Worm (Caenorhabditis elegans) whole organism, L1 larva: Measurements from ENCODE around the gene K10B3.5.
A peak's percentile ranks its signal among the peaks of the same experiment; 100 is the strongest.

Experiments used
- C04F5.9 ChIP-seq: sonication (generic microtip); optimal IDR thresholded peaks from 2 replicates; lab custom pipeline; 2016; ENCODE audit warnings: missing genetic modification characterization, missing compliant biosample characterization
- F16B12.6 ChIP-seq: fragments of 150-350 bp; optimal IDR thresholded peaks from 2 replicates; lab custom pipeline; 2014; ENCODE audit warnings: missing biosample characterization, missing genetic modification characterization
- aha-1 ChIP-seq: fragments of 150-350 bp; optimal IDR thresholded peaks from 2 replicates; lab custom pipeline; 2014; ENCODE audit warnings: missing biosample characterization, missing genetic modification characterization
- alr-1 ChIP-seq: fragments of 200-800 bp; sonication (Bioruptor generic); optimal IDR thresholded peaks from 2 replicates; lab custom pipeline; 2018; ENCODE audit warnings: borderline replicate concordance, mild to moderate bottlenecking, missing genetic modification characterization, missing compliant biosample characterization
- aly-2 ChIP-seq: fragments of 150-350 bp; optimal IDR thresholded peaks from 2 replicates; lab custom pipeline; 2014; ENCODE audit warnings: missing biosample characterization, missing genetic modification characterization
- blmp-1 ChIP-seq: fragments of 150-350 bp; optimal IDR thresholded peaks from 2 replicates; lab custom pipeline; 2014; ENCODE audit warnings: missing biosample characterization, missing genetic modification characterization
- ceh-63 ChIP-seq: fragments of 200-800 bp; sonication (Bioruptor generic); optimal IDR thresholded peaks from 2 replicates; lab custom pipeline; 2018; ENCODE audit warnings: mild to moderate bottlenecking, missing genetic modification characterization, missing compliant biosample characterization
- ceh-82 ChIP-seq, 3 experiments: fragments of 150-350 bp in 1 of 3; sonication (generic microtip) in 2 of 3; optimal IDR thresholded peaks; 2 replicates each; lab custom pipeline; 2014 to 2017; ENCODE audit warnings: missing biosample characterization in 3 of 3, missing genetic modification characterization in 3 of 3
- ceh-88 ChIP-seq: fragments of 200-800 bp; sonication (Bioruptor generic); IDR thresholded peaks from 2 replicates; pipeline ENCODE4 v1.3.6; 2022; ENCODE audit warnings: missing genetic modification characterization, missing compliant biosample characterization
- ces-1 ChIP-seq: fragments of 150-350 bp; optimal IDR thresholded peaks from 2 replicates; lab custom pipeline; 2014; ENCODE audit warnings: missing biosample characterization, missing genetic modification reagents, missing genetic modification characterization
- dpl-1 ChIP-seq, 3 experiments: fragments of 150-350 bp in 2 of 3; sonication (generic microtip) in 1 of 3; optimal IDR thresholded peaks; 2 replicates each; lab custom pipeline; 2014 to 2017; ENCODE audit warnings: missing biosample characterization in 3 of 3, missing genetic modification characterization in 3 of 3, missing genetic modification reagents in 3 of 3
- dsc-1 ChIP-seq: sonication (generic microtip); optimal IDR thresholded peaks from 2 replicates; lab custom pipeline; 2016; ENCODE audit warnings: mild to moderate bottlenecking, missing genetic modification characterization, missing compliant biosample characterization
- efl-1 ChIP-seq, 4 experiments: fragments of 150-350 bp; optimal IDR thresholded peaks in 3 of 4; peaks in 1 of 4; 1 replicate in 1 of 4; 2 replicates in 3 of 4; lab custom pipeline; 2014; ENCODE audit warnings: missing biosample characterization in 2 of 4, missing genetic modification characterization in 2 of 4, missing genetic modification reagents in 2 of 4
- efl-3 ChIP-seq: fragments of 200-800 bp; sonication (Bioruptor generic); optimal IDR thresholded peaks from 2 replicates; lab custom pipeline; 2018; ENCODE audit warnings: mild to moderate bottlenecking, missing genetic modification characterization, missing compliant biosample characterization
- egl-13 ChIP-seq: sonication (generic microtip); optimal IDR thresholded peaks from 2 replicates; lab custom pipeline; 2016; ENCODE audit warnings: missing genotype, missing genetic modification reagents, missing genetic modification characterization, missing compliant biosample characterization
- elt-2 ChIP-seq: sonication (generic microtip); optimal IDR thresholded peaks from 2 replicates; lab custom pipeline; 2016; ENCODE audit warnings: missing genetic modification characterization, mild to moderate bottlenecking, inconsistent platforms, missing compliant biosample characterization, missing genetic modification reagents
- elt-3 ChIP-seq, 6 experiments: fragments of 150-350 bp in 1 of 6; sonication (generic microtip); optimal IDR thresholded peaks; 2 replicates each; lab custom pipeline; 2017 to 2018; ENCODE audit warnings: missing biosample characterization in 6 of 6, missing genetic modification characterization in 6 of 6, inconsistent platforms in 1 of 6
- hlh-17 ChIP-seq: fragments of 200-800 bp; sonication (Bioruptor generic); optimal IDR thresholded peaks from 2 replicates; lab custom pipeline; 2018; ENCODE audit warnings: missing genetic modification characterization, mild to moderate bottlenecking, missing compliant biosample characterization, moderate library complexity, borderline replicate concordance
- hlh-4 ChIP-seq: sonication (generic microtip); optimal IDR thresholded peaks from 2 replicates; lab custom pipeline; 2016; ENCODE audit warnings: mild to moderate bottlenecking, missing genetic modification characterization, missing compliant biosample characterization
- hpl-2 ChIP-seq: fragments of 150-350 bp; optimal IDR thresholded peaks from 2 replicates; lab custom pipeline; 2014; ENCODE audit warnings: missing biosample characterization, missing genetic modification reagents, missing genetic modification characterization
- isw-1 ChIP-seq: fragments of 200-800 bp; sonication (Bioruptor generic); IDR thresholded peaks from 2 replicates; pipeline ENCODE4 v1.3.6; 2022; ENCODE audit warnings: missing genetic modification characterization, missing compliant biosample characterization
- jun-1 ChIP-seq: fragments of 150-350 bp; optimal IDR thresholded peaks from 2 replicates; lab custom pipeline; 2014; ENCODE audit warnings: missing biosample characterization, missing genetic modification reagents, missing genetic modification characterization
- lin-13 ChIP-seq: fragments of 150-350 bp; optimal IDR thresholded peaks from 2 replicates; lab custom pipeline; 2014; ENCODE audit warnings: missing biosample characterization, missing genetic modification reagents, missing genetic modification characterization
- lin-35 ChIP-seq, 2 experiments: fragments of 150-350 bp; optimal IDR thresholded peaks; 2 replicates each; lab custom pipeline; 2014; ENCODE audit warnings: missing biosample characterization in 2 of 2, missing genetic modification characterization in 2 of 2, missing genetic modification reagents in 2 of 2
- lin-39 ChIP-seq: fragments of 150-350 bp; optimal IDR thresholded peaks from 2 replicates; lab custom pipeline; 2014; ENCODE audit warnings: missing biosample characterization, missing genetic modification reagents, missing genetic modification characterization
- lir-3 ChIP-seq: sonication (generic microtip); optimal IDR thresholded peaks from 2 replicates; lab custom pipeline; 2016; ENCODE audit warnings: mild to moderate bottlenecking, missing genetic modification characterization, moderate library complexity, missing compliant biosample characterization; ENCODE audit not compliant: poor library complexity
- mep-1 ChIP-seq: fragments of 150-350 bp; optimal IDR thresholded peaks from 2 replicates; lab custom pipeline; 2014; ENCODE audit warnings: missing biosample characterization, missing genetic modification characterization
- nhr-11 ChIP-seq: fragments of 150-350 bp; optimal IDR thresholded peaks from 2 replicates; lab custom pipeline; 2014; ENCODE audit warnings: missing biosample characterization, missing genetic modification characterization
- nhr-12 ChIP-seq: sonication (generic microtip); optimal IDR thresholded peaks from 2 replicates; lab custom pipeline; 2017; ENCODE audit warnings: missing biosample characterization, missing genetic modification characterization
- nhr-19 ChIP-seq: fragments of 200-800 bp; sonication (Bioruptor generic); conservative IDR thresholded peaks from 2 replicates; pipeline ENCODE4 v1.3.6; 2022; ENCODE audit warnings: missing genetic modification characterization, missing compliant biosample characterization
- nhr-20 ChIP-seq: sonication (generic microtip); optimal IDR thresholded peaks from 2 replicates; lab custom pipeline; 2016; ENCODE audit warnings: mild to moderate bottlenecking, missing genetic modification characterization, missing compliant biosample characterization
- nhr-237 ChIP-seq: fragments of 150-350 bp; optimal IDR thresholded peaks from 2 replicates; lab custom pipeline; 2014; ENCODE audit warnings: missing biosample characterization, missing genetic modification characterization
- nhr-28 ChIP-seq: fragments of 150-350 bp; optimal IDR thresholded peaks from 2 replicates; lab custom pipeline; 2014; ENCODE audit warnings: missing biosample characterization, missing genetic modification characterization
- nhr-47 ChIP-seq: sonication (generic microtip); optimal IDR thresholded peaks from 2 replicates; lab custom pipeline; 2016; ENCODE audit warnings: mild to moderate bottlenecking, missing genetic modification characterization, moderate library complexity, missing compliant biosample characterization
- nhr-71 ChIP-seq: sonication (generic microtip); optimal IDR thresholded peaks from 2 replicates; lab custom pipeline; 2016; ENCODE audit warnings: mild to moderate bottlenecking, missing genetic modification characterization, moderate library complexity, missing compliant biosample characterization
- nhr-76 ChIP-seq: sonication (generic microtip); optimal IDR thresholded peaks from 2 replicates; lab custom pipeline; 2017; ENCODE audit warnings: missing biosample characterization, missing genetic modification characterization
- nhr-77 ChIP-seq: fragments of 150-350 bp; optimal IDR thresholded peaks from 2 replicates; lab custom pipeline; 2014; ENCODE audit warnings: missing biosample characterization, missing genetic modification characterization
- nhr-85 ChIP-seq: sonication (generic microtip); peaks from one replicate; lab custom pipeline; 2016; ENCODE audit warnings: missing genetic modification characterization, inconsistent platforms, missing compliant biosample characterization
- pax-3 ChIP-seq: fragments of 200-800 bp; sonication (Bioruptor generic); optimal IDR thresholded peaks from 2 replicates; lab custom pipeline; 2018; ENCODE audit warnings: mild to moderate bottlenecking, missing genetic modification characterization, moderate library complexity, missing compliant biosample characterization
- skn-1 ChIP-seq: fragments of 150-350 bp; optimal IDR thresholded peaks from 2 replicates; lab custom pipeline; 2014; ENCODE audit warnings: missing biosample characterization, missing genetic modification characterization
- snpc-4 ChIP-seq: fragments of 150-350 bp; optimal IDR thresholded peaks from 2 replicates; lab custom pipeline; 2014; ENCODE audit warnings: missing biosample characterization, missing genetic modification characterization
- snu-23 ChIP-seq: sonication (generic microtip); optimal IDR thresholded peaks from 2 replicates; lab custom pipeline; 2016; ENCODE audit warnings: missing genetic modification characterization, missing compliant biosample characterization
- sox-4 ChIP-seq: sonication (generic microtip); optimal IDR thresholded peaks from 2 replicates; lab custom pipeline; 2016; ENCODE audit warnings: missing genetic modification characterization, missing compliant biosample characterization
- sup-37 ChIP-seq: fragments of 200-800 bp; sonication (Bioruptor generic); optimal IDR thresholded peaks from 2 replicates; lab custom pipeline; 2018; ENCODE audit warnings: mild to moderate bottlenecking, missing genetic modification characterization, missing compliant biosample characterization
- tbx-2 ChIP-seq: sonication (generic microtip); optimal IDR thresholded peaks from 2 replicates; lab custom pipeline; 2016; ENCODE audit warnings: missing genetic modification characterization, missing compliant biosample characterization
- unc-62 ChIP-seq: fragments of 150-350 bp; optimal IDR thresholded peaks from 2 replicates; lab custom pipeline; 2014; ENCODE audit warnings: missing biosample characterization, missing genetic modification reagents, missing genetic modification characterization
- unc-98 ChIP-seq: fragments of 200-800 bp; sonication (Bioruptor generic); IDR thresholded peaks from 2 replicates; pipeline ENCODE4 v1.3.6; 2022; ENCODE audit warnings: missing genetic modification characterization, missing compliant biosample characterization
- xbp-1 ChIP-seq: sonication (generic microtip); optimal IDR thresholded peaks from 2 replicates; lab custom pipeline; 2016; ENCODE audit warnings: missing genetic modification characterization, missing compliant biosample characterization
- zag-1 ChIP-seq: fragments of 150-350 bp; optimal IDR thresholded peaks from 2 replicates; lab custom pipeline; 2014; ENCODE audit warnings: missing biosample characterization, missing genetic modification characterization
- zip-4 ChIP-seq: fragments of 200-800 bp; sonication (Bioruptor generic); optimal IDR thresholded peaks from 2 replicates; lab custom pipeline; 2018; ENCODE audit warnings: mild to moderate bottlenecking, missing genetic modification characterization, moderate library complexity, missing compliant biosample characterization
- ztf-11 ChIP-seq, 2 experiments: sonication (generic microtip); optimal IDR thresholded peaks; 2 replicates each; lab custom pipeline; 2016 to 2017; ENCODE audit warnings: missing genetic modification characterization in 2 of 2, missing biosample characterization in 1 of 2, missing compliant biosample characterization in 1 of 2
- ztf-4 ChIP-seq: fragments of 150-350 bp; optimal IDR thresholded peaks from 2 replicates; lab custom pipeline; 2014; ENCODE audit warnings: missing biosample characterization, missing genetic modification characterization

Gene K10B3.5

ce11 chrX:3127626-3128142, 21.4 kb upstream of the K10B3.5 start (continued):
- TF ChIP-seq alr-1 (tag; lab: Kevin White, UChicago) (no peak), nhr-19 (GFP tag; lab: Robert Waterston, UW) (peak; percentile 85), hlh-17 (GFP tag; lab: Kevin White, UChicago) (no peak), mep-1 (tag; lab: Kevin White, UChicago) (peak; percentile 85), hpl-2 (GFP tag; lab: Kevin White, UChicago) (peak; percentile 75), zag-1 (tag; lab: Kevin White, UChicago) (peak; percentile 87), pax-3 (tag; lab: Kevin White, UChicago) (peak; percentile 75), unc-62 (GFP tag; lab: Kevin White, UChicago) (no peak), lin-13 (GFP tag; lab: Kevin White, UChicago) (peak; percentile 88), nhr-71 (tag; lab: Kevin White, UChicago) (peak; percentile 97), zip-4 (peak; percentile 69), nhr-85 (tag; lab: Kevin White, UChicago) (peak; percentile 95), ceh-82 (tag; optimal IDR thresholded peaks at IDR 0.05; lab: Kevin White, UChicago) (peak; percentile 86 to 92 (median 87)), lin-35 (GFP tag; optimal IDR thresholded peaks at IDR 0.05; lab: Kevin White, UChicago) (peak; percentile 79 to 86), lin-39 (tag; lab: Kevin White, UChicago) (no peak), egl-13 (tag; lab: Kevin White, UChicago) (peak; percentile 86), aly-2 (tag; lab: Kevin White, UChicago) (peak; percentile 80), C04F5.9 (tag; lab: Kevin White, UChicago) (peak; percentile 4), lir-3 (tag; lab: Kevin White, UChicago) (peak; percentile 89), aha-1 (tag; lab: Kevin White, UChicago) (no peak), nhr-237 (tag; lab: Kevin White, UChicago) (peak; percentile 88), ceh-88 (peak; percentile 38; the same call in 1 of the 2 replicates), ztf-11 (tag; optimal IDR thresholded peaks at IDR 0.05; lab: Kevin White, UChicago) (peak in 1 of 2 experiments; percentile 80), hlh-4 (tag; lab: Kevin White, UChicago) (no peak), xbp-1 (tag; lab: Kevin White, UChicago) (peak; percentile 84), F16B12.6 (tag; lab: Kevin White, UChicago) (peak; percentile 6), ces-1 (GFP tag; lab: Kevin White, UChicago) (peak; percentile 75), skn-1 (tag; lab: Kevin White, UChicago) (peak; percentile 79), nhr-47 (tag; lab: Kevin White, UChicago) (peak; percentile 91), nhr-11 (tag; lab: Kevin White, UChicago) (peak; percentile 12), unc-98 (GFP tag; lab: Robert Waterston, UW) (no peak), nhr-12 (tag; lab: Kevin White, UChicago) (no peak), ztf-4 (tag; lab: Kevin White, UChicago) (peak; percentile 80), nhr-76 (no peak), elt-3 (tag; optimal IDR thresholded peaks at IDR 0.05; lab: Kevin White, UChicago) (peak in 5 of 6 experiments; percentile 22 to 86 (median 58)), snpc-4 (peak; percentile 18), elt-2 (tag; lab: Kevin White, UChicago) (peak; percentile 60), nhr-77 (peak; percentile 91), ceh-63 (GFP tag; lab: Kevin White, UChicago) (no peak), dsc-1 (tag; lab: Kevin White, UChicago) (peak; percentile 86), tbx-2 (tag; lab: Kevin White, UChicago) (peak; percentile 93), nhr-20 (tag; lab: Kevin White, UChicago) (peak; percentile 95), isw-1 (GFP tag; lab: Robert Waterston, UW) (peak; percentile 77), dpl-1 (GFP tag; optimal IDR thresholded peaks at IDR 0.05; lab: Kevin White, UChicago) (peak; percentile 52 to 63 (median 55)), efl-3 (no peak), nhr-28 (tag; lab: Kevin White, UChicago) (no peak), blmp-1 (peak; percentile 96), sup-37 (GFP tag; lab: Kevin White, UChicago) (no peak), snu-23 (peak; percentile 98), efl-1 (optimal IDR thresholded peaks at IDR 0.05; lab: Kevin White, UChicago) (peak; percentile 64 to 72), efl-1 (GFP tag; optimal IDR thresholded peaks at IDR 0.05 in 1 of 2; lab: Kevin White, UChicago) (peak; percentile 34 to 93), sox-4 (tag; lab: Kevin White, UChicago) (peak; percentile 27), jun-1 (tag; lab: Kevin White, UChicago) (peak; percentile 96)
